Fruit fly (Drosophila melanogaster): ENCODE data around the gene Apoltp.

The Apoltp gene

DNA sequence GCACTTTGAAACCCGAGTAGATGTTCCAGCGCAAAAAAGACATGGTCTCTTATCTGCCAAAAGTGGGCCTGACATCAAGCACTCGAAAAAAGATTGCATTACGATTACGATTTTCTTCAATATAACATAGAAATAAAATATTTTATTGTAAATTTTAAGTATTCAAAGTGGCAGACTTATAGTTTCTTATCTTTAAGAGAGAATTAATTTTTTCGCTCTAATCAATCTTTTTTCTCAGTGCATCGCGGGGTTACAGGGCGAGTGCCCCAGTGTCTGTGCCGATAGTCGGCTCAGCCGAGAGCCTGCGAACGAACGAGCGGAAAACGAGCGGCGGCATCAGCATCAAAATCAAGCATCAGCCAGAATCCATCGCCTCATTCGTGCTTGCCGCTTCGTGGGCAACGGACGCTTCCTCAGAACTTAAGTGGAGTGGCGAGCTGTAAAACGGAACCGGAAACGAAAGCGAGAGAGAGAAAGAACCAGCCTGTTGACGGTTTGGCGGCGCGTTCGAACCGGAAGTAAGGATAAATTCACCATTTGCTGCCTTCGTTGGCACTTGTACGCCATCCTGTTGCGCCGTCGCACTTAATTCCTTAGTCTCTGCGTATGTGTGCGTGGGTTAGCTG lies at the start of gene Apoltp:
Apoltp (plus strand) TSS at position 369 of the 626 bp plus-strand sequence.
- peak; percentile 70 for TF ChIP-seq Sox102F (GFP tag; optimal IDR thresholded peaks at IDR 0.05)
- peak; percentile 60 for TF ChIP-seq CG10631 (GFP tag; optimal IDR thresholded peaks at IDR 0.05)
- peak; percentile 43 for TF ChIP-seq CG31627 (GFP tag; optimal IDR thresholded peaks at IDR 0.05)
- TF ChIP-seq eg (GFP tag; IDR thresholded peaks at IDR 0.05) = peak; percentile 86
- peak; percentile 95 for TF ChIP-seq Eip78C (GFP tag)
- TF ChIP-seq Eip75B (GFP tag; optimal IDR thresholded peaks at IDR 0.05) = peak; percentile 71
- TF ChIP-seq Hr4 (GFP tag; optimal IDR thresholded peaks at IDR 0.05) = peak; percentile 68
- TF ChIP-seq topi (GFP tag; optimal IDR thresholded peaks at IDR 0.05) = peak; percentile 76
- TF ChIP-seq CG4318 (GFP tag; optimal IDR thresholded peaks at IDR 0.05) = no peak
- peak; percentile 69 for TF ChIP-seq Met (GFP tag; optimal IDR thresholded peaks at IDR 0.05)
- peak; percentile 63 for TF ChIP-seq CG11294 (GFP tag; IDR thresholded peaks at IDR 0.05)
- TF ChIP-seq CG6792 (GFP tag; optimal IDR thresholded peaks at IDR 0.05) = peak; percentile 57
- TF ChIP-seq Ets21C (GFP tag; optimal IDR thresholded peaks at IDR 0.05) = peak; percentile 2
- peak; percentile 42 for TF ChIP-seq dac (GFP tag; optimal IDR thresholded peaks at IDR 0.05)
- TF ChIP-seq Sox15 (GFP tag; optimal IDR thresholded peaks at IDR 0.05) = peak; percentile 36
- TF ChIP-seq pdm3 (GFP tag; optimal IDR thresholded peaks at IDR 0.05) = peak; percentile 55
- peak; percentile 60 to 78 for TF ChIP-seq ss (GFP tag; optimal IDR thresholded peaks at IDR 0.05)
- TF ChIP-seq CG6163 (GFP tag; IDR thresholded peaks at IDR 0.05) = peak; percentile 84
- TF ChIP-seq OdsH (GFP tag; optimal IDR thresholded peaks at IDR 0.05) = peak; percentile 62
- peak; percentile 73 for TF ChIP-seq esn (GFP tag; optimal IDR thresholded peaks at IDR 0.05)
- TF ChIP-seq vri (GFP tag; optimal IDR thresholded peaks at IDR 0.05) = peak; percentile 48
- peak; percentile 66 for TF ChIP-seq Smox (GFP tag; optimal IDR thresholded peaks at IDR 0.05)
- peak; percentile 31 for TF ChIP-seq CG9139 (GFP tag; optimal IDR thresholded peaks at IDR 0.05)
- TF ChIP-seq dsx (GFP tag; optimal IDR thresholded peaks at IDR 0.05; ENCODE audit: poor library complexity, severe bottlenecking) = peak; percentile 80
- peak; percentile 74 for TF ChIP-seq Gug (GFP tag; IDR thresholded peaks at IDR 0.05)
- peak; percentile 70 for TF ChIP-seq CG8119 (GFP tag; IDR thresholded peaks at IDR 0.05)
- peak; percentile 57 for TF ChIP-seq CG11762 (GFP tag; optimal IDR thresholded peaks at IDR 0.05; ENCODE audit: insufficient read depth)
- TF ChIP-seq CG8632 (GFP tag; optimal IDR thresholded peaks at IDR 0.05) = peak; percentile 47
- TF ChIP-seq fd59A (GFP tag; optimal IDR thresholded peaks at IDR 0.05) = no peak
- peak; percentile 72 for TF ChIP-seq net (GFP tag; optimal IDR thresholded peaks at IDR 0.05)
- peak; percentile 60 for TF ChIP-seq acj6 (GFP tag; optimal IDR thresholded peaks at IDR 0.05)
- peak; percentile 84 for TF ChIP-seq CG3919 (GFP tag; optimal IDR thresholded peaks at IDR 0.05)
- TF ChIP-seq achi (GFP tag; optimal IDR thresholded peaks at IDR 0.05) = peak; percentile 62
- TF ChIP-seq lz (GFP tag; optimal IDR thresholded peaks at IDR 0.05) = peak; percentile 66
- no peak for TF ChIP-seq Eip93F (GFP tag; optimal IDR thresholded peaks at IDR 0.05)
- TF ChIP-seq svp (GFP tag) = peak; percentile 100
- peak; percentile 35 for TF ChIP-seq Blimp-1 (GFP tag; optimal IDR thresholded peaks at IDR 0.05)
- TF ChIP-seq CG6808 (GFP tag; optimal IDR thresholded peaks at IDR 0.05) = peak; percentile 66
- peak; percentile 57 for TF ChIP-seq CG11902 (GFP tag; optimal IDR thresholded peaks at IDR 0.05)
- peak; percentile 69 for TF ChIP-seq CG6276 (GFP tag; optimal IDR thresholded peaks at IDR 0.05)
- TF ChIP-seq salr (GFP tag; optimal IDR thresholded peaks at IDR 0.05) = peak; percentile 30 to 33
- TF ChIP-seq cyc (GFP tag; optimal IDR thresholded peaks at IDR 0.05) = peak; percentile 75
- peak; percentile 46 for TF ChIP-seq CG16779 (tag; optimal IDR thresholded peaks at IDR 0.05)
- TF ChIP-seq spab (GFP tag; optimal IDR thresholded peaks at IDR 0.05) = peak; percentile 76
- TF ChIP-seq CG8319 (GFP tag; optimal IDR thresholded peaks at IDR 0.05) = peak; percentile 48
- TF ChIP-seq CG34406 (GFP tag; optimal IDR thresholded peaks at IDR 0.05) = peak; percentile 60
- peak; percentile 84 for TF ChIP-seq Ets96B (tag; optimal IDR thresholded peaks at IDR 0.05)
- peak; percentile 65 for TF ChIP-seq CG7368 (GFP tag; optimal IDR thresholded peaks at IDR 0.05)
- TF ChIP-seq CG15336 (GFP tag; IDR thresholded peaks at IDR 0.05) = peak; percentile 74
- TF ChIP-seq CG10669 (GFP tag; optimal IDR thresholded peaks at IDR 0.05) = peak; percentile 75
- TF ChIP-seq Lpt (GFP tag; optimal IDR thresholded peaks at IDR 0.05) = no peak

All from whole organism, prepupa.